Worm (Caenorhabditis elegans): ENCODE results near the gene ZK1055.4.

ZK1055.4 gene

ce11 chrV:6565851-6566386, 15.9 kb upstream of the ZK1055.4 start, which contains the start of gene K04A8.1:
K04A8.1 (plus strand) TSS chrV:6566336.
- peak; percentile 59 for TF ChIP-seq fos-1 (tag; optimal IDR thresholded peaks at IDR 0.05)
- TF ChIP-seq nhr-129 (tag; optimal IDR thresholded peaks at IDR 0.05) = no peak
- TF ChIP-seq crh-2 (tag; optimal IDR thresholded peaks at IDR 0.05) = peak; percentile 15
- no peak for TF ChIP-seq nhr-12 (tag; optimal IDR thresholded peaks at IDR 0.05)
- no peak for TF ChIP-seq C34F6.9 (tag; optimal IDR thresholded peaks at IDR 0.05)
- no peak for TF ChIP-seq F13H6.1 (tag; optimal IDR thresholded peaks at IDR 0.05)

ce11 chrV:6575406-6576130, 6.3 kb upstream of the ZK1055.4 start, which contains the start of gene fut-2:
fut-2 (minus strand) TSS chrV:6575890.
- peak; percentile 3 for TF ChIP-seq crh-2 (tag; optimal IDR thresholded peaks at IDR 0.05)
- TF ChIP-seq fos-1 (tag; optimal IDR thresholded peaks at IDR 0.05) = peak; percentile 98
- no peak for TF ChIP-seq nhr-21 (tag; optimal IDR thresholded peaks at IDR 0.05)
- TF ChIP-seq sma-3 (GFP tag; optimal IDR thresholded peaks at IDR 0.05) = no peak
- TF ChIP-seq skn-1 (tag; optimal IDR thresholded peaks at IDR 0.05) = no peak
- no peak for TF ChIP-seq F13H6.1 (tag; optimal IDR thresholded peaks at IDR 0.05)
- no peak for TF ChIP-seq sma-9 (GFP tag; optimal IDR thresholded peaks at IDR 0.05)
- no peak for TF ChIP-seq sma-9 (tag; optimal IDR thresholded peaks at IDR 0.05)

- TF ChIP-seq skn-1 (tag; optimal IDR thresholded peaks at IDR 0.05) = no peak
- TF ChIP-seq aly-2 (tag; optimal IDR thresholded peaks at IDR 0.05) = no peak
- TF ChIP-seq mbf-1 (tag; optimal IDR thresholded peaks at IDR 0.05) = no peak
- TF ChIP-seq zag-1 (tag; optimal IDR thresholded peaks at IDR 0.05) = no peak
- TF ChIP-seq ZK546.5 (tag; optimal IDR thresholded peaks at IDR 0.05) = no peak
- TF ChIP-seq R02D3.7 (tag; optimal IDR thresholded peaks at IDR 0.05) = no peak
- TF ChIP-seq ztf-1 (GFP tag; conservative IDR thresholded peaks at IDR 0.05) = no peak
- no peak for TF ChIP-seq lsy-2 (tag; optimal IDR thresholded peaks at IDR 0.05)
- no peak for TF ChIP-seq ceh-16 (tag; optimal IDR thresholded peaks at IDR 0.05)
- no peak for TF ChIP-seq ztf-4 (tag; optimal IDR thresholded peaks at IDR 0.05)
Measured at ce11 chrV:6576567-6576966, 5.3 kb upstream of the ZK1055.4 start, which contains the start of gene EGAP9.4. EGAP9.4 (plus strand) TSS chrV:6576867.

- TF ChIP-seq nhr-12 (tag; optimal IDR thresholded peaks at IDR 0.05) (no peak), nhr-11 (tag; optimal IDR thresholded peaks at IDR 0.05) (no peak), fos-1 (tag; optimal IDR thresholded peaks at IDR 0.05) (peak; percentile 74), mdl-1 (tag; optimal IDR thresholded peaks at IDR 0.05) (no peak), C34F6.9 (tag; optimal IDR thresholded peaks at IDR 0.05) (no peak), F13H6.1 (tag; optimal IDR thresholded peaks at IDR 0.05) (no peak), gmeb-1 (tag; optimal IDR thresholded peaks at IDR 0.05) (no peak)
Measured at ce11 chrV:6579992-6580391, 1.9 kb upstream of the ZK1055.4 start, which contains the start of gene EGAP9.3. EGAP9.3 (minus strand) TSS chrV:6580122.

- TF ChIP-seq lin-39 (tag; optimal IDR thresholded peaks at IDR 0.05) = no peak
- no peak for TF ChIP-seq nhr-25 (tag; optimal IDR thresholded peaks at IDR 0.05)
- no peak for TF ChIP-seq lin-11 (tag; optimal IDR thresholded peaks at IDR 0.05)
- TF ChIP-seq C34F6.9 (tag; optimal IDR thresholded peaks at IDR 0.05) = no peak
- TF ChIP-seq elt-3 (tag; optimal IDR thresholded peaks at IDR 0.05) = no peak
- TF ChIP-seq ama-1 (optimal IDR thresholded peaks at IDR 0.05) = no peak
- TF ChIP-seq ceh-82 (tag; optimal IDR thresholded peaks at IDR 0.05) = no peak
- no peak for TF ChIP-seq mdl-1 (tag; optimal IDR thresholded peaks at IDR 0.05)
- TF ChIP-seq nhr-129 (tag; optimal IDR thresholded peaks at IDR 0.05) = no peak
- TF ChIP-seq nhr-23 (tag; optimal IDR thresholded peaks at IDR 0.05) = no peak
- TF ChIP-seq ceh-16 (tag; optimal IDR thresholded peaks at IDR 0.05) = no peak
- no peak for TF ChIP-seq snpc-4 (tag; optimal IDR thresholded peaks at IDR 0.05)
- no peak for TF ChIP-seq nhr-237 (tag; optimal IDR thresholded peaks at IDR 0.05)
- TF ChIP-seq elt-1 (tag; optimal IDR thresholded peaks at IDR 0.05) = no peak
- TF ChIP-seq F13H6.1 (tag; optimal IDR thresholded peaks at IDR 0.05) = no peak
- no peak for TF ChIP-seq crh-2 (tag; optimal IDR thresholded peaks at IDR 0.05)
Measured at ce11 chrV:6590283-6590682, 8.4 kb downstream of the ZK1055.4 start, which contains the start of gene ZK1055.2. ZK1055.2 (plus strand) TSS chrV:6590583.

All from whole organism, L2 larva.